Worm (Caenorhabditis elegans) whole organism, L2 larva: ENCODE data around the gene msp-56.

Source experiments
- C34F6.9 ChIP-seq: fragments of 150-350 bp; optimal IDR thresholded peaks from 2 replicates; lab custom pipeline; 2014; ENCODE audit warnings: missing biosample characterization, missing genetic modification characterization
- R02D3.7 ChIP-seq: fragments of 150-350 bp; optimal IDR thresholded peaks from 2 replicates; lab custom pipeline; 2014; ENCODE audit warnings: missing biosample characterization, missing genetic modification characterization
- alr-1 ChIP-seq: fragments of 150-350 bp; optimal IDR thresholded peaks from 2 replicates; lab custom pipeline; 2014; ENCODE audit warnings: missing biosample characterization, missing genetic modification characterization
- ama-1 ChIP-seq: fragments of 150-350 bp; optimal IDR thresholded peaks from 2 replicates; lab custom pipeline; 2018; ENCODE audit warnings: inconsistent platforms
- egl-27 ChIP-seq: sonication (generic microtip); optimal IDR thresholded peaks from 3 replicates; lab custom pipeline; 2017; ENCODE audit warnings: missing biosample characterization, missing genetic modification reagents, missing genetic modification characterization
- lin-13 ChIP-seq: fragments of 150-350 bp; optimal IDR thresholded peaks from 2 replicates; lab custom pipeline; 2014; ENCODE audit warnings: missing biosample characterization, missing genetic modification reagents, missing genetic modification characterization
- mbf-1 ChIP-seq: sonication (generic microtip); optimal IDR thresholded peaks from 2 replicates; lab custom pipeline; 2017; ENCODE audit warnings: missing biosample characterization, missing genetic modification characterization
- nhr-10 ChIP-seq: sonication (generic microtip); optimal IDR thresholded peaks from 2 replicates; lab custom pipeline; 2017; ENCODE audit warnings: missing biosample characterization, missing genetic modification characterization
- nhr-12 ChIP-seq: fragments of 150-350 bp; optimal IDR thresholded peaks from 2 replicates; lab custom pipeline; 2014; ENCODE audit warnings: missing biosample characterization, missing genetic modification characterization
- nhr-6 ChIP-seq: fragments of 150-350 bp; optimal IDR thresholded peaks from 2 replicates; lab custom pipeline; 2014; ENCODE audit warnings: missing biosample characterization, missing genetic modification characterization
- skn-1 ChIP-seq: sonication (generic microtip); optimal IDR thresholded peaks from 2 replicates; lab custom pipeline; 2017; ENCODE audit warnings: missing biosample characterization, missing genetic modification characterization
- sma-9 ChIP-seq, 2 experiments: fragments of 150-350 bp in 1 of 2; sonication (generic microtip) in 1 of 2; optimal IDR thresholded peaks; 2 replicates each; lab custom pipeline; 2014 to 2016; ENCODE audit warnings: missing genetic modification characterization in 2 of 2, mild to moderate bottlenecking in 1 of 2, missing biosample characterization in 1 of 2, missing compliant biosample characterization in 1 of 2, missing genetic modification reagents in 1 of 2, moderate library complexity in 1 of 2
- unc-55 ChIP-seq: fragments of 150-350 bp; sonication (generic microtip); optimal IDR thresholded peaks from 3 replicates; lab custom pipeline; 2014; ENCODE audit warnings: missing biosample characterization, missing genetic modification reagents, missing genetic modification characterization
- unc-62 ChIP-seq: fragments of 150-350 bp; optimal IDR thresholded peaks from 2 replicates; lab custom pipeline; 2014; ENCODE audit warnings: missing biosample characterization, missing genetic modification reagents, missing genetic modification characterization
- zag-1 ChIP-seq: fragments of 150-350 bp; optimal IDR thresholded peaks from 2 replicates; lab custom pipeline; 2014; ENCODE audit warnings: missing biosample characterization, missing genetic modification characterization
- ztf-11 ChIP-seq: sonication (generic microtip); optimal IDR thresholded peaks from 2 replicates; lab custom pipeline; 2017; ENCODE audit warnings: missing biosample characterization, missing genetic modification characterization

Gene msp-56

DNA sequence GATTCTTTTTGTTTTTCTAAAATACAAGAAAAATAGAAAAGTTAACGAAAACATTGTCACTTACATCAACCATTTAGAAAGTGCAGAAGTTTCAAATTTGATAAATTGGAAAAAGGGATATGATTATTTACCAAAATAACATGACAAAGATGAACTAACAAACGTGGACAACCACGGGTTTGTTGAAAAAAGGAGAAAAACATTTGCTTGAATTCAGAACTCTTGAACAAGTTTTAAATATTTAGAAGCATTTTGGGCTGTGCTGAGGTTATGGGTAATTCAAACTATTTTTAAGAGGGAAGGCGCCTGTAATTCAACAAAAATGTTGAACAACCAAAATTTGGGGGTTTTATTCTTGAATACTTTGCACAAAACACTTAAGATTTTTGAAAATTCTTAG, 48.5 kb downstream of the msp-56 start, which contains the start of gene ttbk-3:
ttbk-3 (minus strand) TSS at position 101 of the 400 bp plus-strand sequence.
- no peak for TF ChIP-seq skn-1 (tag; lab: Kevin White, UChicago)
- TF ChIP-seq alr-1 (tag; lab: Kevin White, UChicago), result no peak
- no peak for TF ChIP-seq egl-27 (tag; lab: Kevin White, UChicago)
- TF ChIP-seq ama-1 (lab: Kevin White, UChicago), result no peak
- no peak for TF ChIP-seq unc-55 (GFP tag; lab: Kevin White, UChicago)
- no peak for TF ChIP-seq R02D3.7 (tag; lab: Kevin White, UChicago)
- no peak for TF ChIP-seq nhr-6 (tag; lab: Kevin White, UChicago)
- TF ChIP-seq nhr-10 (tag; lab: Kevin White, UChicago), result no peak
- TF ChIP-seq zag-1 (tag; lab: Kevin White, UChicago), result no peak
- TF ChIP-seq ztf-11 (tag; lab: Kevin White, UChicago), result no peak
- TF ChIP-seq unc-62, result no peak
- TF ChIP-seq C34F6.9 (tag; lab: Kevin White, UChicago), result no peak
- no peak for TF ChIP-seq sma-9 (GFP tag; optimal IDR thresholded peaks at IDR 0.05; lab: Kevin White, UChicago)
- no peak for TF ChIP-seq sma-9 (tag; optimal IDR thresholded peaks at IDR 0.05; lab: Kevin White, UChicago)
- TF ChIP-seq lin-13 (GFP tag; lab: Kevin White, UChicago), result no peak
- TF ChIP-seq nhr-12 (tag; lab: Kevin White, UChicago), result no peak
- TF ChIP-seq mbf-1 (tag; lab: Kevin White, UChicago), result no peak
